Fruit fly (Drosophila melanogaster) whole organism, embryonic: ENCODE results near the gene HDAC4.

ENCODE experiments used
- BEAF-32 ChIP-seq: fragments of 200-800 bp; sonication (Bioruptor generic); optimal IDR thresholded peaks from 3 replicates; lab custom pipeline; 2017; ENCODE audit warnings: missing biosample characterization, missing genetic modification characterization, mild to moderate bottlenecking, moderate library complexity, missing genetic modification reagents
- Blimp-1 ChIP-seq: fragments of 200-800 bp; sonication (Bioruptor generic); optimal IDR thresholded peaks from 3 replicates; lab custom pipeline; 2018; ENCODE audit warnings: missing biosample characterization, missing genetic modification characterization, mild to moderate bottlenecking, moderate library complexity, missing genetic modification reagents
- CG1024 ChIP-seq: fragments of 200-800 bp; sonication (Bioruptor generic); IDR thresholded peaks from 2 replicates; pipeline ENCODE4 v1.3.6; 2022; ENCODE audit warnings: missing biosample characterization, missing genetic modification characterization
- CG11398 ChIP-seq: fragments of 200-800 bp; sonication (Bioruptor generic); optimal IDR thresholded peaks from 2 replicates; lab custom pipeline; 2016; ENCODE audit warnings: missing biosample characterization, missing genetic modification characterization
- CG11560 ChIP-seq: fragments of 200-800 bp; sonication (Bioruptor generic); IDR thresholded peaks from 3 replicates; pipeline ENCODE4 v1.3.6; 2022; ENCODE audit warnings: missing biosample characterization, missing genetic modification characterization
- CG14667 ChIP-seq: fragments of 200-800 bp; sonication (Bioruptor generic); IDR thresholded peaks from 2 replicates; pipeline ENCODE4 v1.3.6; 2022; ENCODE audit warnings: missing biosample characterization, missing genetic modification characterization
- CG15269 ChIP-seq: fragments of 200-800 bp; sonication (Bioruptor generic); optimal IDR thresholded peaks from 2 replicates; lab custom pipeline; 2018; ENCODE audit warnings: missing biosample characterization, mild to moderate bottlenecking, missing genetic modification characterization, moderate library complexity
- CG1603 ChIP-seq: fragments of 200-800 bp; sonication (Bioruptor generic); optimal IDR thresholded peaks from 2 replicates; lab custom pipeline; 2019; ENCODE audit warnings: missing biosample characterization, mild to moderate bottlenecking, missing genetic modification characterization, moderate library complexity
- CG1647 ChIP-seq: fragments of 200-800 bp; sonication (Bioruptor generic); optimal IDR thresholded peaks from 3 replicates; lab custom pipeline; 2016; ENCODE audit warnings: missing biosample characterization, missing genetic modification characterization
- CG1792 ChIP-seq: fragments of 200-800 bp; sonication (Bioruptor generic); optimal IDR thresholded peaks from 2 replicates; lab custom pipeline; 2016; ENCODE audit warnings: missing biosample characterization, missing genetic modification characterization
- CG1832 ChIP-seq: fragments of 200-800 bp; sonication (Bioruptor generic); optimal IDR thresholded peaks from 2 replicates; lab custom pipeline; 2017; ENCODE audit warnings: missing biosample characterization, mild to moderate bottlenecking, missing genetic modification characterization, inconsistent platforms
- CG30431 ChIP-seq: fragments of 200-800 bp; sonication (Bioruptor generic); optimal IDR thresholded peaks from 2 replicates; lab custom pipeline; 2017; ENCODE audit warnings: missing biosample characterization, missing genetic modification characterization
- CG31388 ChIP-seq: fragments of 200-800 bp; sonication (Bioruptor generic); optimal IDR thresholded peaks from 2 replicates; lab custom pipeline; 2016; ENCODE audit warnings: missing biosample characterization, missing genetic modification characterization
- CG34376 ChIP-seq: fragments of 200-800 bp; sonication (Bioruptor generic); optimal IDR thresholded peaks from 2 replicates; lab custom pipeline; 2018; ENCODE audit warnings: missing biosample characterization, mild to moderate bottlenecking, missing genetic modification characterization
- CG4360 ChIP-seq: fragments of 200-800 bp; sonication (Bioruptor generic); IDR thresholded peaks from 2 replicates; pipeline ENCODE4 v1.3.6; 2022; ENCODE audit warnings: missing biosample characterization, missing genetic modification characterization
- CG4730 ChIP-seq: fragments of 200-800 bp; sonication (Bioruptor generic); IDR thresholded peaks from 2 replicates; pipeline ENCODE4 v1.3.6; 2022; ENCODE audit warnings: missing biosample characterization, missing genetic modification characterization
- CG4854 ChIP-seq: fragments of 200-800 bp; sonication (Bioruptor generic); optimal IDR thresholded peaks from 2 replicates; lab custom pipeline; 2016; ENCODE audit warnings: missing biosample characterization, missing genetic modification characterization, inconsistent platforms
- CG7786 ChIP-seq: fragments of 200-800 bp; sonication (Bioruptor generic); optimal IDR thresholded peaks from 2 replicates; lab custom pipeline; 2016; ENCODE audit warnings: missing biosample characterization, missing genetic modification characterization
- CG9817 ChIP-seq: fragments of 200-800 bp; sonication (Bioruptor generic); optimal IDR thresholded peaks from 2 replicates; lab custom pipeline; 2018; ENCODE audit warnings: missing biosample characterization, mild to moderate bottlenecking, missing genetic modification characterization, moderate library complexity
- CrebB ChIP-seq: fragments of 200-800 bp; sonication (Bioruptor generic); optimal IDR thresholded peaks from 3 replicates; lab custom pipeline; 2018; ENCODE audit warnings: missing biosample characterization, mild to moderate bottlenecking, missing genetic modification characterization
- E2f1 ChIP-seq: fragments of 200-800 bp; sonication (Bioruptor generic); IDR thresholded peaks from 2 replicates; pipeline ENCODE4 v1.3.6; 2022; ENCODE audit warnings: missing biosample characterization, missing genetic modification characterization
- Fer1 ChIP-seq: fragments of 200-800 bp; sonication (Bioruptor generic); optimal IDR thresholded peaks from 2 replicates; lab custom pipeline; 2017; ENCODE audit warnings: missing biosample characterization, mild to moderate bottlenecking, missing genetic modification characterization
- Gug ChIP-seq: fragments of 200-800 bp; sonication (Bioruptor generic); IDR thresholded peaks from 4 replicates; pipeline ENCODE4 v1.3.6; 2022; ENCODE audit warnings: missing biosample characterization, missing genetic modification characterization
- Hmr ChIP-seq: fragments of 200-800 bp; sonication (Bioruptor generic); optimal IDR thresholded peaks from 3 replicates; lab custom pipeline; 2017; ENCODE audit warnings: mild to moderate bottlenecking, missing biosample characterization, missing genetic modification reagents, missing genetic modification characterization
- Lhr ChIP-seq: fragments of 200-800 bp; sonication (Bioruptor generic); optimal IDR thresholded peaks from 3 replicates; lab custom pipeline; 2017; ENCODE audit warnings: mild to moderate bottlenecking, missing biosample characterization, missing genetic modification reagents, missing genetic modification characterization
- Lpt ChIP-seq: fragments of >200 bp; optimal IDR thresholded peaks from 2 replicates; lab custom pipeline; 2018; ENCODE audit warnings: missing biosample characterization, missing genetic modification characterization
- MTF-1 ChIP-seq: fragments of 200-800 bp; sonication (Bioruptor generic); optimal IDR thresholded peaks from 2 replicates; lab custom pipeline; 2018; ENCODE audit warnings: missing biosample characterization, mild to moderate bottlenecking, missing genetic modification characterization, borderline replicate concordance
- Mad ChIP-seq: fragments of 200-800 bp; sonication (Bioruptor generic); optimal IDR thresholded peaks from 2 replicates; lab custom pipeline; 2016; ENCODE audit warnings: missing biosample characterization, missing genetic modification characterization
- Sox102F ChIP-seq: fragments of 200-800 bp; sonication (Bioruptor generic); optimal IDR thresholded peaks from 2 replicates; lab custom pipeline; 2018; ENCODE audit warnings: missing biosample characterization, mild to moderate bottlenecking, missing genetic modification characterization, moderate library complexity
- ara ChIP-seq: fragments of 200-800 bp; sonication (Bioruptor generic); IDR thresholded peaks from 2 replicates; pipeline ENCODE4 v1.3.6; 2022; ENCODE audit warnings: missing biosample characterization, missing genetic modification characterization
- br ChIP-seq: fragments of >200 bp; optimal IDR thresholded peaks from 2 replicates; lab custom pipeline; 2017
- bsh ChIP-seq, 2 experiments: fragments of 200-800 bp; sonication (Bioruptor generic); optimal IDR thresholded peaks; 2 replicates each; lab custom pipeline; 2017 to 2018; ENCODE audit warnings: mild to moderate bottlenecking in 2 of 2, missing biosample characterization in 2 of 2, missing genetic modification characterization in 2 of 2, moderate library complexity in 1 of 2
- cato ChIP-seq: fragments of 200-800 bp; sonication (Bioruptor generic); optimal IDR thresholded peaks from 2 replicates; lab custom pipeline; 2016; ENCODE audit warnings: missing biosample characterization, missing genetic modification characterization, borderline replicate concordance
- cwo ChIP-seq: fragments of 200-800 bp; sonication (Bioruptor generic); optimal IDR thresholded peaks from 3 replicates; lab custom pipeline; 2017; ENCODE audit warnings: missing biosample characterization, missing genetic modification characterization, mild to moderate bottlenecking, moderate library complexity, missing genetic modification reagents
- eyg ChIP-seq: fragments of 200-800 bp; sonication (Bioruptor generic); optimal IDR thresholded peaks from 3 replicates; lab custom pipeline; 2016; ENCODE audit warnings: missing biosample characterization, missing genetic modification characterization
- gcm ChIP-seq: fragments of 200-800 bp; sonication (Bioruptor generic); optimal IDR thresholded peaks from 2 replicates; lab custom pipeline; 2019; ENCODE audit warnings: missing biosample characterization, mild to moderate bottlenecking, missing genetic modification characterization, moderate library complexity
- gem ChIP-seq: fragments of 200-800 bp; sonication (Bioruptor generic); optimal IDR thresholded peaks from 2 replicates; lab custom pipeline; 2019; ENCODE audit warnings: missing biosample characterization, mild to moderate bottlenecking, missing genetic modification characterization, moderate library complexity
- knrl ChIP-seq: fragments of 200-800 bp; sonication (Bioruptor generic); IDR thresholded peaks from 3 replicates; pipeline ENCODE4 v1.3.6; 2022; ENCODE audit warnings: missing biosample characterization, missing genetic modification characterization; ENCODE audit not compliant: partially characterized antibody
- lmd ChIP-seq: fragments of 200-800 bp; sonication (Bioruptor generic); IDR thresholded peaks from 2 replicates; pipeline ENCODE4 v1.3.6; 2022; ENCODE audit warnings: missing biosample characterization, missing genetic modification characterization
- maf-S ChIP-seq: fragments of 200-800 bp; sonication (Bioruptor generic); optimal IDR thresholded peaks from 2 replicates; lab custom pipeline; 2016; ENCODE audit warnings: missing biosample characterization, missing genetic modification characterization
- mld ChIP-seq: fragments of 200-800 bp; sonication (Bioruptor generic); IDR thresholded peaks from 3 replicates; pipeline ENCODE4 v1.3.6; 2022; ENCODE audit warnings: missing biosample characterization, missing genetic modification characterization; ENCODE audit not compliant: partially characterized antibody
- oc ChIP-seq: fragments of 200-800 bp; sonication (Bioruptor generic); optimal IDR thresholded peaks from 2 replicates; lab custom pipeline; 2018; ENCODE audit warnings: missing biosample characterization, mild to moderate bottlenecking, missing genetic modification characterization, moderate library complexity
- rib ChIP-seq: fragments of 200-800 bp; sonication (Bioruptor generic); IDR thresholded peaks from 2 replicates; pipeline ENCODE4 v1.3.6; 2022; ENCODE audit warnings: missing biosample characterization, missing genetic modification characterization
- sc ChIP-seq, 3 experiments: fragments of >200 bp in 2 of 3; fragments of 200-800 bp in 1 of 3; sonication (Bioruptor generic) in 1 of 3; optimal IDR thresholded peaks; 2 replicates in 2 of 3; 3 replicates in 1 of 3; lab custom pipeline; 2017; ENCODE audit warnings: mild to moderate bottlenecking in 1 of 3, missing biosample characterization in 1 of 3, missing genetic modification characterization in 1 of 3, missing genetic modification reagents in 1 of 3
- sens-2 ChIP-seq: fragments of 200-800 bp; sonication (Bioruptor generic); IDR thresholded peaks from 2 replicates; pipeline ENCODE4 v1.3.6; 2022; ENCODE audit warnings: missing biosample characterization, missing genetic modification characterization
- sima ChIP-seq: fragments of 200-800 bp; sonication (Bioruptor generic); optimal IDR thresholded peaks from 2 replicates; lab custom pipeline; 2016; ENCODE audit warnings: missing biosample characterization, missing genetic modification characterization
- ttk ChIP-seq: fragments of 200-800 bp; sonication (Bioruptor generic); IDR thresholded peaks from 2 replicates; pipeline ENCODE4 v2.1.2; 2022; ENCODE audit warnings: missing biosample characterization, missing genetic modification characterization
- twi ChIP-seq: fragments of 200-800 bp; optimal IDR thresholded peaks from 2 replicates; lab custom pipeline; 2019; ENCODE audit warnings: missing biosample characterization, mild to moderate bottlenecking, missing genetic modification characterization, moderate library complexity
- vfl ChIP-seq: fragments of 200-800 bp; sonication (Bioruptor generic); optimal IDR thresholded peaks from 2 replicates; lab custom pipeline; 2016; ENCODE audit warnings: missing biosample characterization, missing genetic modification characterization
- zen2 ChIP-seq: fragments of 200-800 bp; sonication (Bioruptor generic); IDR thresholded peaks from 3 replicates; pipeline ENCODE4 v1.3.6; 2022; ENCODE audit warnings: missing biosample characterization, missing genetic modification characterization; ENCODE audit not compliant: partially characterized antibody

HDAC4 gene

dm6 chrX:13251310-13251709, 34.1 kb downstream of the HDAC4 start (continued):
- TF ChIP-seq CG1024 (GFP tag; lab: Robert Waterston, UW) (peak; percentile 63; the same call in 1 of the 2 replicates), CG31388 (GFP tag; lab: Kevin White, UChicago) (no peak), BEAF-32 (GFP tag; lab: Kevin White, UChicago) (no peak), gcm (GFP tag; lab: Kevin White, UChicago) (peak; percentile 38), vfl (GFP tag; lab: Kevin White, UChicago) (no peak), knrl (GFP tag; lab: Robert Waterston, UW) (no peak), Sox102F (GFP tag; lab: Kevin White, UChicago) (peak; percentile 83), Fer1 (GFP tag; lab: Kevin White, UChicago) (peak; percentile 73), CG11398 (GFP tag; lab: Kevin White, UChicago) (peak; percentile 53), CG9817 (peak; percentile 67), ara (GFP tag; lab: Robert Waterston, UW) (peak; percentile 74), Blimp-1 (peak; percentile 77), CG1832 (GFP tag; lab: Kevin White, UChicago) (no peak), CG11560 (tag; lab: Robert Waterston, UW) (peak; percentile 66), E2f1 (GFP tag; lab: Robert Waterston, UW) (peak; percentile 73), CrebB (peak; percentile 62), CG14667 (peak; percentile 53; the same call in 1 of the 2 replicates), oc (tag; lab: Kevin White, UChicago) (peak; percentile 83), CG4360 (GFP tag; lab: Robert Waterston, UW) (no peak), Lhr (GFP tag; lab: Kevin White, UChicago) (no peak), CG15269 (tag; lab: Kevin White, UChicago) (peak; percentile 70), Mad (peak; percentile 24), CG30431 (GFP tag; lab: Kevin White, UChicago) (peak; percentile 59), rib (GFP tag; lab: Robert Waterston, UW) (peak; percentile 63; the same call in 1 of the 2 replicates), bsh (GFP tag; optimal IDR thresholded peaks at IDR 0.05; lab: Kevin White, UChicago) (peak; percentile 79 to 87), maf-S (GFP tag; lab: Kevin White, UChicago) (peak; percentile 69), CG34376 (GFP tag; lab: Kevin White, UChicago) (no peak), eyg (GFP tag; lab: Kevin White, UChicago) (peak; percentile 70), gem (tag; lab: Kevin White, UChicago) (peak; percentile 83), sima (peak; percentile 14), CG7786 (GFP tag; lab: Kevin White, UChicago) (peak; percentile 71), CG4730 (peak; percentile 59), lmd (GFP tag; lab: Robert Waterston, UW) (peak; percentile 79), CG1603 (tag; lab: Kevin White, UChicago) (peak; percentile 92), mld (no peak), sc (optimal IDR thresholded peaks at IDR 0.05; lab: Kevin White, UChicago) (no peak), sc (GFP tag; optimal IDR thresholded peaks at IDR 0.05; lab: Kevin White, UChicago) (peak; percentile 47), CG4854 (GFP tag; lab: Kevin White, UChicago) (peak; percentile 58), cato (GFP tag; lab: Kevin White, UChicago) (peak; percentile 10), cwo (GFP tag; lab: Kevin White, UChicago) (peak; percentile 67), zen2 (GFP tag; lab: Robert Waterston, UW) (no peak), Lpt (GFP tag; lab: Kevin White, UChicago) (no peak), MTF-1 (GFP tag; lab: Kevin White, UChicago) (peak; percentile 45), ttk (GFP tag; lab: Robert Waterston, UW) (peak; percentile 82), CG1647 (GFP tag; lab: Kevin White, UChicago) (peak; percentile 47), Hmr (peak; percentile 69), sens-2 (GFP tag; lab: Robert Waterston, UW) (peak; percentile 52; the same call in 1 of the 2 replicates), br (lab: Kevin White, UChicago) (no peak), twi (tag; lab: Kevin White, UChicago) (no peak), Gug (GFP tag; lab: Robert Waterston, UW) (peak; percentile 74), CG1792 (GFP tag; lab: Kevin White, UChicago) (peak; percentile 75)
